Fruit fly (Drosophila melanogaster) whole organism, prepupa: Measurements from ENCODE around the gene CG8353.
A peak's percentile ranks its signal among the peaks of the same experiment; 100 is the strongest.

Source experiments
- Blimp-1 ChIP-seq: fragments of 200-800 bp; sonication (Bioruptor generic); optimal IDR thresholded peaks from 3 replicates; lab custom pipeline; 2017; ENCODE audit warnings: missing biosample characterization, missing genetic modification characterization, mild to moderate bottlenecking, moderate library complexity, missing genetic modification reagents
- CG10631 ChIP-seq: fragments of 200-800 bp; sonication (Bioruptor generic); optimal IDR thresholded peaks from 2 replicates; lab custom pipeline; 2016; ENCODE audit warnings: missing biosample characterization, missing genetic modification characterization
- CG11902 ChIP-seq: fragments of 200-800 bp; sonication (Bioruptor generic); optimal IDR thresholded peaks from 3 replicates; lab custom pipeline; 2016; ENCODE audit warnings: missing biosample characterization, missing genetic modification characterization
- CG3032 ChIP-seq: fragments of 200-800 bp; optimal IDR thresholded peaks from 2 replicates; lab custom pipeline; 2019; ENCODE audit warnings: missing biosample characterization, mild to moderate bottlenecking, missing genetic modification characterization, moderate library complexity
- CG31627 ChIP-seq: fragments of 200-800 bp; sonication (Bioruptor generic); optimal IDR thresholded peaks from 3 replicates; lab custom pipeline; 2016; ENCODE audit warnings: missing biosample characterization, missing genetic modification characterization
- CG32006 ChIP-seq: fragments of 200-800 bp; sonication (Bioruptor generic); optimal IDR thresholded peaks from 3 replicates; lab custom pipeline; 2017; ENCODE audit warnings: missing biosample characterization, mild to moderate bottlenecking, missing genetic modification characterization
- CG34406 ChIP-seq: fragments of 200-800 bp; sonication (Bioruptor generic); optimal IDR thresholded peaks from 3 replicates; lab custom pipeline; 2016; ENCODE audit warnings: missing biosample characterization, missing genetic modification characterization
- CG3919 ChIP-seq: fragments of 200-800 bp; sonication (Bioruptor generic); optimal IDR thresholded peaks from 3 replicates; lab custom pipeline; 2016; ENCODE audit warnings: missing biosample characterization, missing genetic modification characterization
- CG4318 ChIP-seq: fragments of 200-800 bp; sonication (Bioruptor generic); optimal IDR thresholded peaks from 3 replicates; lab custom pipeline; 2017; ENCODE audit warnings: missing biosample characterization, mild to moderate bottlenecking, missing genetic modification characterization
- CG6276 ChIP-seq: fragments of 200-800 bp; sonication (Bioruptor generic); optimal IDR thresholded peaks from 2 replicates; lab custom pipeline; 2017; ENCODE audit warnings: missing biosample characterization, mild to moderate bottlenecking, missing genetic modification characterization
- CG6792 ChIP-seq: fragments of 200-800 bp; sonication (Bioruptor generic); optimal IDR thresholded peaks from 3 replicates; lab custom pipeline; 2016; ENCODE audit warnings: missing biosample characterization, missing genetic modification characterization
- CG6808 ChIP-seq: fragments of 200-800 bp; sonication (Bioruptor generic); optimal IDR thresholded peaks from 3 replicates; lab custom pipeline; 2017; ENCODE audit warnings: missing biosample characterization, missing genetic modification characterization, mild to moderate bottlenecking, moderate library complexity, missing genetic modification reagents
- CG6854 ChIP-seq: fragments of 200-800 bp; sonication (Bioruptor generic); optimal IDR thresholded peaks from 2 replicates; lab custom pipeline; 2017; ENCODE audit warnings: missing biosample characterization, mild to moderate bottlenecking, missing genetic modification characterization
- CG7368 ChIP-seq: fragments of 200-800 bp; sonication (Bioruptor generic); optimal IDR thresholded peaks from 3 replicates; lab custom pipeline; 2016; ENCODE audit warnings: missing biosample characterization, missing genetic modification characterization
- CG8119 ChIP-seq: fragments of 200-800 bp; sonication (Bioruptor generic); IDR thresholded peaks from 3 replicates; pipeline ENCODE4 v1.3.6; 2022; ENCODE audit warnings: missing biosample characterization, missing genetic modification characterization
- CG8632 ChIP-seq: fragments of 200-800 bp; sonication (Bioruptor generic); optimal IDR thresholded peaks from 3 replicates; lab custom pipeline; 2016; ENCODE audit warnings: missing biosample characterization, missing genetic modification characterization
- CG9139 ChIP-seq: fragments of 200-800 bp; sonication (Bioruptor generic); optimal IDR thresholded peaks from 3 replicates; lab custom pipeline; 2017; ENCODE audit warnings: missing biosample characterization, mild to moderate bottlenecking, missing genetic modification characterization
- Eip78C ChIP-seq: fragments of 200-800 bp; sonication (Bioruptor generic); peaks from one replicate; lab custom pipeline; 2016; ENCODE audit warnings: missing biosample characterization, missing genetic modification characterization
- Eip93F ChIP-seq: fragments of 200-800 bp; sonication (Bioruptor generic); optimal IDR thresholded peaks from 2 replicates; lab custom pipeline; 2016; ENCODE audit warnings: missing biosample characterization, mild to moderate bottlenecking, missing genetic modification characterization
- Ets21C ChIP-seq: fragments of 200-800 bp; sonication (Bioruptor generic); optimal IDR thresholded peaks from 3 replicates; lab custom pipeline; 2016; ENCODE audit warnings: missing biosample characterization, missing genetic modification characterization
- Gug ChIP-seq: fragments of 200-800 bp; sonication (Bioruptor generic); IDR thresholded peaks from 2 replicates; pipeline ENCODE4 v1.3.6; 2022; ENCODE audit warnings: missing biosample characterization, missing genetic modification characterization
- Hr39 ChIP-seq: fragments of 200-800 bp; sonication (Bioruptor generic); optimal IDR thresholded peaks from 2 replicates; lab custom pipeline; 2016; ENCODE audit warnings: missing biosample characterization, missing genetic modification characterization
- Hr4 ChIP-seq: fragments of 200-800 bp; sonication (Bioruptor generic); optimal IDR thresholded peaks from 3 replicates; lab custom pipeline; 2016; ENCODE audit warnings: missing biosample characterization, missing genetic modification characterization
- Met ChIP-seq: fragments of 200-800 bp; sonication (Bioruptor generic); optimal IDR thresholded peaks from 3 replicates; lab custom pipeline; 2016; ENCODE audit warnings: missing biosample characterization, missing genetic modification characterization
- OdsH ChIP-seq: fragments of 200-800 bp; sonication (Bioruptor generic); optimal IDR thresholded peaks from 3 replicates; lab custom pipeline; 2016; ENCODE audit warnings: missing biosample characterization, missing genetic modification characterization
- Smox ChIP-seq: fragments of 200-800 bp; sonication (Bioruptor generic); optimal IDR thresholded peaks from 3 replicates; lab custom pipeline; 2016; ENCODE audit warnings: missing biosample characterization, missing genetic modification characterization
- Sox102F ChIP-seq: fragments of 200-800 bp; sonication (Bioruptor generic); optimal IDR thresholded peaks from 2 replicates; lab custom pipeline; 2016; ENCODE audit warnings: missing biosample characterization, mild to moderate bottlenecking, missing genetic modification characterization
- cyc ChIP-seq: fragments of 200-800 bp; sonication (Bioruptor generic); optimal IDR thresholded peaks from 3 replicates; lab custom pipeline; 2016; ENCODE audit warnings: missing biosample characterization, missing genetic modification characterization
- dac ChIP-seq: fragments of 200-800 bp; sonication (Bioruptor generic); optimal IDR thresholded peaks from 2 replicates; lab custom pipeline; 2017; ENCODE audit warnings: missing biosample characterization, mild to moderate bottlenecking, missing genetic modification characterization
- eg ChIP-seq: fragments of 200-800 bp; sonication (Bioruptor generic); IDR thresholded peaks from 3 replicates; pipeline ENCODE4 v1.3.6; 2022; ENCODE audit warnings: missing biosample characterization, missing genetic modification characterization
- esn ChIP-seq: fragments of 200-800 bp; sonication (Bioruptor generic); optimal IDR thresholded peaks from 2 replicates; lab custom pipeline; 2016; ENCODE audit warnings: missing biosample characterization, mild to moderate bottlenecking, missing genetic modification characterization, moderate library complexity
- fd59A ChIP-seq: fragments of 200-800 bp; sonication (Bioruptor generic); optimal IDR thresholded peaks from 2 replicates; lab custom pipeline; 2017; ENCODE audit warnings: missing biosample characterization, mild to moderate bottlenecking, missing genetic modification characterization, missing genetic modification reagents
- fd85E ChIP-seq: fragments of 200-800 bp; sonication (Bioruptor generic); optimal IDR thresholded peaks from 3 replicates; lab custom pipeline; 2016; ENCODE audit warnings: missing biosample characterization, missing genetic modification characterization
- fkh ChIP-seq: fragments of 200-800 bp; sonication (Bioruptor generic); optimal IDR thresholded peaks from 3 replicates; lab custom pipeline; 2017; ENCODE audit warnings: missing biosample characterization, mild to moderate bottlenecking, missing genetic modification characterization, moderate library complexity
- net ChIP-seq: fragments of 200-800 bp; sonication (Bioruptor generic); optimal IDR thresholded peaks from 3 replicates; lab custom pipeline; 2016; ENCODE audit warnings: missing biosample characterization, missing genetic modification characterization
- pdm3 ChIP-seq: fragments of 200-800 bp; sonication (Bioruptor generic); optimal IDR thresholded peaks from 3 replicates; lab custom pipeline; 2016; ENCODE audit warnings: missing biosample characterization, missing genetic modification characterization
- salr ChIP-seq, 2 experiments: fragments of 200-800 bp; sonication (Bioruptor generic); optimal IDR thresholded peaks; 3 replicates each; lab custom pipeline; 2016 to 2018; ENCODE audit warnings: missing biosample characterization in 2 of 2, missing genetic modification characterization in 2 of 2, mild to moderate bottlenecking in 1 of 2
- spab ChIP-seq: fragments of 200-800 bp; sonication (Bioruptor generic); optimal IDR thresholded peaks from 2 replicates; lab custom pipeline; 2017; ENCODE audit warnings: missing biosample characterization, mild to moderate bottlenecking, missing genetic modification characterization, missing genetic modification reagents
- ss ChIP-seq, 2 experiments: fragments of 200-800 bp; sonication (Bioruptor generic); optimal IDR thresholded peaks; 2 replicates in 1 of 2; 3 replicates in 1 of 2; lab custom pipeline; 2017 to 2018; ENCODE audit warnings: mild to moderate bottlenecking in 2 of 2, missing biosample characterization in 2 of 2, missing genetic modification characterization in 2 of 2, moderate library complexity in 1 of 2
- svp ChIP-seq: fragments of 200-800 bp; sonication (Bioruptor generic); peaks from one replicate; lab custom pipeline; 2016; ENCODE audit warnings: missing biosample characterization, missing genetic modification characterization
- topi ChIP-seq: fragments of 200-800 bp; sonication (Bioruptor generic); optimal IDR thresholded peaks from 3 replicates; lab custom pipeline; 2016; ENCODE audit warnings: missing biosample characterization, missing genetic modification characterization
- vri ChIP-seq: fragments of 200-800 bp; sonication (Bioruptor generic); optimal IDR thresholded peaks from 3 replicates; lab custom pipeline; 2016; ENCODE audit warnings: missing biosample characterization, mild to moderate bottlenecking, missing genetic modification characterization

The CG8353 gene

dm6 chr2L:8232389-8232788, 18.5 kb downstream of the CG8353 start (continued):
- TF ChIP-seq CG9139 (GFP tag; lab: Kevin White, UChicago), result peak; percentile 86
- peak; percentile 86 for TF ChIP-seq fd59A (GFP tag; lab: Kevin White, UChicago)
- TF ChIP-seq CG32006, result peak; percentile 76
- TF ChIP-seq net (GFP tag; lab: Kevin White, UChicago), result peak; percentile 77
- TF ChIP-seq CG11902 (GFP tag; lab: Kevin White, UChicago), result peak; percentile 45
- TF ChIP-seq CG6276 (GFP tag; lab: Kevin White, UChicago), result peak; percentile 65
- no peak for TF ChIP-seq Blimp-1 (GFP tag; lab: Kevin White, UChicago)
- no peak for TF ChIP-seq fkh (GFP tag; lab: Kevin White, UChicago)
- TF ChIP-seq CG6808 (GFP tag; lab: Kevin White, UChicago), result peak; percentile 92
- TF ChIP-seq svp (GFP tag; lab: Kevin White, UChicago), result peak; percentile 67
- peak; percentile 57 for TF ChIP-seq CG31627
- TF ChIP-seq CG8632, result peak; percentile 68
- TF ChIP-seq vri (GFP tag; lab: Kevin White, UChicago), result no peak
- peak; percentile 72 for TF ChIP-seq Met (GFP tag; lab: Kevin White, UChicago)
- TF ChIP-seq Hr39 (GFP tag; lab: Kevin White, UChicago), result peak; percentile 59
- TF ChIP-seq topi (GFP tag; lab: Kevin White, UChicago), result peak; percentile 57
- peak; percentile 48 for TF ChIP-seq Sox102F (GFP tag; lab: Kevin White, UChicago)
- peak; percentile 15 for TF ChIP-seq dac (GFP tag; lab: Kevin White, UChicago)
- peak; percentile 89 for TF ChIP-seq spab (GFP tag; lab: Kevin White, UChicago)
- TF ChIP-seq fd85E (GFP tag; lab: Kevin White, UChicago), result peak; percentile 7
- TF ChIP-seq CG8119 (GFP tag; lab: Robert Waterston, UW), result peak; percentile 81
- TF ChIP-seq CG7368 (GFP tag; lab: Kevin White, UChicago), result peak; percentile 83

- TF ChIP-seq CG10631 (peak; percentile 2), vri (GFP tag; lab: Kevin White, UChicago) (peak; percentile 16), Smox (no peak), salr (GFP tag; optimal IDR thresholded peaks at IDR 0.05; lab: Kevin White, UChicago) (no peak), OdsH (GFP tag; lab: Kevin White, UChicago) (no peak), Ets21C (GFP tag; lab: Kevin White, UChicago) (no peak), Met (GFP tag; lab: Kevin White, UChicago) (peak; percentile 31), CG8632 (peak; percentile 25), CG6808 (GFP tag; lab: Kevin White, UChicago) (no peak), pdm3 (GFP tag; lab: Kevin White, UChicago) (no peak), Sox102F (GFP tag; lab: Kevin White, UChicago) (no peak), Eip93F (GFP tag; lab: Kevin White, UChicago) (no peak), Gug (GFP tag; lab: Robert Waterston, UW) (no peak), Blimp-1 (GFP tag; lab: Kevin White, UChicago) (peak; percentile 39), CG6854 (GFP tag; lab: Kevin White, UChicago) (no peak), cyc (GFP tag; lab: Kevin White, UChicago) (no peak), CG6792 (GFP tag; lab: Kevin White, UChicago) (peak; percentile 41), fkh (GFP tag; lab: Kevin White, UChicago) (peak; percentile 35), esn (GFP tag; lab: Kevin White, UChicago) (peak; percentile 18), CG3032 (tag; lab: Kevin White, UChicago) (no peak), Eip78C (GFP tag; lab: Kevin White, UChicago) (peak; percentile 28), CG11902 (GFP tag; lab: Kevin White, UChicago) (no peak), CG34406 (peak; percentile 26), CG4318 (no peak), spab (GFP tag; lab: Kevin White, UChicago) (no peak), CG6276 (GFP tag; lab: Kevin White, UChicago) (no peak), Hr39 (GFP tag; lab: Kevin White, UChicago) (no peak), Hr4 (GFP tag; lab: Kevin White, UChicago) (no peak), eg (GFP tag; lab: Robert Waterston, UW) (no peak), CG7368 (GFP tag; lab: Kevin White, UChicago) (no peak), CG3919 (GFP tag; lab: Kevin White, UChicago) (no peak), ss (GFP tag; optimal IDR thresholded peaks at IDR 0.05; lab: Kevin White, UChicago) (peak; percentile 3 to 45), fd85E (GFP tag; lab: Kevin White, UChicago) (no peak)
Measured at dm6 chr2L:8233571-8233970, 19.7 kb downstream of the CG8353 start.
